Worm (Caenorhabditis elegans): ENCODE results near the gene T24B8.7.

ce11 chrII:9093584-9093983, 40.1 kb upstream of the T24B8.7 start, which contains the start of gene C07H4.1:
- TF ChIP-seq nhr-237 (tag; optimal IDR thresholded peaks at IDR 0.05) = no peak
- no peak for TF ChIP-seq ceh-16 (tag; optimal IDR thresholded peaks at IDR 0.05)

Data from whole organism, L2 larva.